Worm (Caenorhabditis elegans) whole organism, L3 larva: ENCODE results near the gene mel-11.

Source experiments
- aly-2 ChIP-seq: fragments of 150-350 bp; optimal IDR thresholded peaks from 2 replicates; lab custom pipeline; 2014; ENCODE audit warnings: missing biosample characterization, missing genetic modification characterization
- egl-5 ChIP-seq: fragments of 150-350 bp; optimal IDR thresholded peaks from 2 replicates; lab custom pipeline; 2017; ENCODE audit warnings: missing biosample characterization, missing genetic modification reagents, missing genetic modification characterization, inconsistent platforms
- elt-3 ChIP-seq, 3 experiments: fragments of 150-350 bp in 1 of 3; sonication (generic microtip) in 2 of 3; optimal IDR thresholded peaks; 2 replicates in 2 of 3; 4 replicates in 1 of 3; lab custom pipeline; 2014 to 2017; ENCODE audit warnings: missing biosample characterization in 3 of 3, missing genetic modification characterization in 3 of 3
- fkh-10 ChIP-seq: sonication (generic microtip); optimal IDR thresholded peaks from 2 replicates; lab custom pipeline; 2017; ENCODE audit warnings: missing biosample characterization, missing genetic modification reagents, missing genetic modification characterization
- fos-1 ChIP-seq: fragments of 150-350 bp; optimal IDR thresholded peaks from 2 replicates; lab custom pipeline; 2014; ENCODE audit warnings: missing biosample characterization, missing genetic modification characterization
- lsy-12 ChIP-seq: sonication (generic microtip); optimal IDR thresholded peaks from 2 replicates; lab custom pipeline; 2016; ENCODE audit warnings: mild to moderate bottlenecking, missing genetic modification characterization, missing compliant biosample characterization
- nhr-25 ChIP-seq: sonication (generic microtip); optimal IDR thresholded peaks from 2 replicates; lab custom pipeline; 2017; ENCODE audit warnings: missing biosample characterization, missing genetic modification characterization
- nhr-28 ChIP-seq: fragments of 150-350 bp; optimal IDR thresholded peaks from 2 replicates; lab custom pipeline; 2014; ENCODE audit warnings: missing biosample characterization, missing genetic modification characterization
- unc-39 ChIP-seq: sonication (generic microtip); optimal IDR thresholded peaks from 4 replicates; lab custom pipeline; 2017; ENCODE audit warnings: missing biosample characterization, missing genetic modification characterization
- unc-62 ChIP-seq: fragments of 150-350 bp; sonication (generic microtip); optimal IDR thresholded peaks from 4 replicates; lab custom pipeline; 2014; ENCODE audit warnings: missing biosample characterization, missing genetic modification reagents, missing genetic modification characterization

- TF ChIP-seq nhr-25 (tag; lab: Kevin White, UChicago) (no peak), unc-62 (GFP tag; lab: Kevin White, UChicago) (no peak), egl-5 (tag; lab: Kevin White, UChicago) (no peak), elt-3 (tag; optimal IDR thresholded peaks at IDR 0.05; lab: Kevin White, UChicago) (no peak), nhr-28 (tag; lab: Kevin White, UChicago) (no peak), unc-39 (tag; lab: Kevin White, UChicago) (no peak), lsy-12 (no peak), aly-2 (tag; lab: Kevin White, UChicago) (no peak), fkh-10 (GFP tag; lab: Kevin White, UChicago) (no peak), fos-1 (tag; lab: Kevin White, UChicago) (no peak)
Measured at ce11 chrII:9403087-9403486, 44.8 kb downstream of the mel-11 start, which contains the start of gene Y51B9A.6.
